Fruit fly (Drosophila melanogaster) whole organism, adult: Measurements from ENCODE around the gene Cyp4g15.

ENCODE experiments used
- Clk ChIP-seq: fragments of 200-800 bp; sonication (Bioruptor generic); optimal IDR thresholded peaks from 2 replicates; lab custom pipeline; 2017; ENCODE audit warnings: missing biosample characterization, missing genetic modification characterization
- Mnt ChIP-seq: fragments of 200-800 bp; sonication (Bioruptor generic); optimal IDR thresholded peaks from 2 replicates; lab custom pipeline; 2016; ENCODE audit warnings: missing biosample characterization, mild to moderate bottlenecking, missing genetic modification characterization
- toe ChIP-seq: fragments of 200-800 bp; sonication (Bioruptor generic); optimal IDR thresholded peaks from 2 replicates; lab custom pipeline; 2016; ENCODE audit warnings: missing biosample characterization, missing genetic modification characterization

DNA sequence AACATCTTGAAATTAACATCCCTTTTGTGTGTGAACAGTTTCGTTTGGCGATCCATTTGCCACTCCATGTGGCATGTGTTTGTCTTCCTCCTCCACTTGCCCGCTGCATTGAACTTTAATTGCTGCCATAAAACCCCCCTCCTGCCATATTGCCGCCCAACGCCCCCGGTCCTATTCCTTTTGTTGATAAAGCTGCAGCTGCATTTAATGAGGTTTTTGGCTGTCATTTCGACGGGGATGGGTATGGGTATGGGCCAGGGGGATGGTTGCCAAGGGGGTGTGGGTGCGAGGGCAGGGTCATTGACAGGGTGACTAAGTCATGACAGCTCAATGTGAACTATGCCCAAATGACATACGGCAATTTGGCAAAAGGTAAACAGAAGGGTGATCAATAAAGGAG lies 23.4 kb downstream of the Cyp4g15 start:
- no peak for TF ChIP-seq toe (GFP tag; lab: Kevin White, UChicago)
- no peak for TF ChIP-seq Clk (GFP tag; lab: Kevin White, UChicago)
- no peak for TF ChIP-seq Mnt (GFP tag; lab: Kevin White, UChicago)
